Worm (Caenorhabditis elegans): Measurements from ENCODE around the gene F29G6.1.

DNA sequence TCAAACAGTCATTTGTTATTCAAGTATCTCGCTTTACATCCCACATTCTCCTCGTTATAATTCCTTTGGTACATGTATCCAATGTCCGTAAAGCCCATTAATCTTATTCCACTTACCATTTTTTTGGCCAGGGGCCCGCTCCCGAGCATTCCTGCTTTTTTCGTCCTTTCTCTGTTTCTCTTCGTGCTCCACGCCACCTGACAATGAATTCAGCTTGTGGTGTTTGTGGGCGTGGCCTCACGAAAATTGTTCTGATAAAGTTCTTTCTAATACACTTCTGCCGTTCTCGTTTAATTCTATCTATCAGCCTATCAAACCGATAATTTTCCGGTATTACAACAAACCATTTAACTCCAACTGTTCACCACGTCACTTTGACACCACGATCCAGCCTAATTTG is 22.0 kb upstream of the F29G6.1 start:
- TF ChIP-seq hnd-1 (tag; optimal IDR thresholded peaks at IDR 0.05) (no peak), ama-1 (optimal IDR thresholded peaks at IDR 0.05) (no peak), pes-1 (GFP tag; IDR thresholded peaks at IDR 0.05) (no peak), ceh-13 (GFP tag; optimal IDR thresholded peaks at IDR 0.05) (no peak), B0310.2 (tag; optimal IDR thresholded peaks at IDR 0.05) (no peak), tra-4 (tag; optimal IDR thresholded peaks at IDR 0.05) (no peak), F13C5.2 (tag; optimal IDR thresholded peaks at IDR 0.05) (no peak)

Data from whole organism, early embryonic.